Fruit fly (Drosophila melanogaster) whole organism, adult: Measurements from ENCODE around the gene poe.

ENCODE experiments used
- CG11617 ChIP-seq: fragments of 200-800 bp; sonication (Bioruptor generic); optimal IDR thresholded peaks from 2 replicates; lab custom pipeline; 2017; ENCODE audit warnings: mild to moderate bottlenecking, missing biosample characterization, missing genetic modification reagents, missing genetic modification characterization
- CG14711 ChIP-seq: fragments of 200-800 bp; sonication (Bioruptor generic); optimal IDR thresholded peaks from 2 replicates; lab custom pipeline; 2018; ENCODE audit warnings: missing biosample characterization, mild to moderate bottlenecking, missing genetic modification characterization, moderate library complexity

DNA sequence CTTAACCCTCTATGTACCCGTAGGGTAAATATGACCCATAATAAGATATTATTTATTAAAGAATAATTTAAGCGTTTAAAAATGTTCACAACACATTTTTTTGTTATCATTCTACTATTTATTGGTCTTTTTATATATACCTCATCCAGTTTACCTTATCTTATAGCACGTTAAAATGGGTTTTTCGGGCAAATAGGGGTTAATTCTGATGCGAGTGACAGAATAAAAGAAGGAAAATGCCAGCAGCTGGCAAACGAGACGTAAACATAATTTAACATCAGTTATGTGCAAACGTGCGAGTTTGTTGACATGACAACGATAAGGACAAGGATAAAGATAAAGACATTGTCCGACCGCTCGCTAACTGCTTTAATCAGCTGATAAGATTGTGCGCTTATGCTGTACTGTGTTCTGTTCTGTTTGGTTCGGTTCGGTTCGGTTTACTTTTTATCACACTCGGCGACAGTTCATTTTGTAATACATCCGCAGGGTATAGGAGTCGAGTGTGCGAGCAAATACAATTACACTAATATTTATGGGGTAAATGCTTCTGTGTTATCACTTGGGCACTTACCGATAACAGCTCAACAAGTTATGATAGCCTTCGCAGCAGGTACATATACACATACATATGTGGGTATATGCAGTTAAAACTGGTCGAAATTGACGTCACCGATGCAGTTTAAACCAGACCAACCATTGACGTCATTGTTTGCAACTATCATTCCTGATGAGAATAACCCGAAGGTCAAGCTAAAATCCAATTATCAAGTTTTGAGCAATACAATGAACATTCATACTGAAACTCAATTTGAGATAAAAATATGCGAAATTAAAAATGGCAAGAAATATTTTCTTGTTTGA lies 29.3 kb upstream of the poe start:
- TF ChIP-seq CG14711 (tag; lab: Kevin White, UChicago) (no peak), CG11617 (no peak)
